Worm (Caenorhabditis elegans) whole organism, mixed stage, embryonic: Measurements from ENCODE around the gene gst-6.
"Not testable (repeated sequence)": the region's sequence is repeated elsewhere in the genome, so short reads cannot be mapped to it uniquely, and the experiment has no call there.

Experiments
- nhr-12 ChIP-seq: fragments of 150-350 bp; optimal IDR thresholded peaks from 2 replicates; lab custom pipeline; 2014; ENCODE audit warnings: missing biosample characterization, missing genetic modification characterization
- nhr-28 ChIP-seq: fragments of 150-350 bp; optimal IDR thresholded peaks from 2 replicates; lab custom pipeline; 2014; ENCODE audit warnings: missing biosample characterization, missing genetic modification characterization
- unc-62 ChIP-seq: fragments of 150-350 bp; optimal IDR thresholded peaks from 2 replicates; lab custom pipeline; 2014; ENCODE audit warnings: missing biosample characterization, missing genetic modification reagents, missing genetic modification characterization

- TF ChIP-seq unc-62 (GFP tag; lab: Kevin White, UChicago); nhr-12; nhr-28 (tag; lab: Kevin White, UChicago): not testable (repeated sequence)
These were observed 36.8 kb downstream of the gst-6 start, which contains the start of gene msp-31 for ce11 chrII:4916462-4916861.
